Fruit fly (Drosophila melanogaster): ENCODE data around the gene CG15370.

DNA sequence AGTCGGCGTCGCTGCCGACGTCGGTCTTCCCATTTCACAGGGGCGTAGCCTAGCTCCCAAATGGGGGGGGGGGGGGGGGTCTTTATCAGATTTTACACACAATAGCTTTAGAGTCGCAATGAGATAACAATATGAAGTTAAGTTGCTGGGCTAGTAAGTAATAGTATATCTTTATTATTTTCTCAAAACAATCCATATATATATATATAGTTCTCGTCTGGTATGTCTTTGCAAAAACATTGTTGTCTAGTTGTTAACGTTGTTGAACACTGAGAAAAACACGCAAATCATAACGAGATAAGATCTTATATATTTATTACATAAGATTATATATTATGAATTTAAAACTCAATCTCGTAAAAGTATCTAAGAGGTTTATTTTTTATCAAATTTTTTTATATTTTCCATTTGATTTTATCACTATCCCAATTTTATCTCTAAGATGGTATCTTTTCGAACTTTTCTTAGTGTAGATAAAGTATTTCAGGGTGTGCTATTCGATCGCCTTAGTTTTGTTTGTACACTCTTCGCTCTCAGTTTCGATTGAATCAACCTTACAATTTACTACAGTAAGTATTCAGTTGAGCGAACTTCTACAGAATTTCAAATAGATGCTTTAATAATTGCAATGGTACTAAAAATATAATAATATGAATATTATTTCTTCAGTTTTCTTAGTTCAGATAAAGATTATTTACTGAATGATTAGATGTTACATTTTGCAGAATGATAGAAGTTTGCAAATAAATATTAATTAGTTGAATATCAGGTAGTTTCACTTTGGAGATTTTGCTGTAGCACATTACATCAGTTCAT lies 23.2 kb upstream of the CG15370 start:
- TF ChIP-seq cic (GFP tag; optimal IDR thresholded peaks at IDR 0.05), result peak; percentile 71
- TF ChIP-seq tj (GFP tag; optimal IDR thresholded peaks at IDR 0.05), result peak; percentile 80
- peak; percentile 65 for TF ChIP-seq CG1620 (GFP tag; optimal IDR thresholded peaks at IDR 0.05)
- peak; percentile 62 for TF ChIP-seq bab1 (GFP tag; optimal IDR thresholded peaks at IDR 0.05)
- peak; percentile 61 for TF ChIP-seq Crg-1 (GFP tag; optimal IDR thresholded peaks at IDR 0.05)
- no peak for TF ChIP-seq kay (GFP tag; ENCODE audit: borderline replicate concordance)
- peak; percentile 39 for TF ChIP-seq Hr96 (GFP tag; optimal IDR thresholded peaks at IDR 0.05)
- TF ChIP-seq Mnt (GFP tag; optimal IDR thresholded peaks at IDR 0.05), result peak; percentile 64
- TF ChIP-seq CG7101 (tag; optimal IDR thresholded peaks at IDR 0.05), result peak; percentile 95
- TF ChIP-seq cnc (optimal IDR thresholded peaks at IDR 0.05), result no peak
- peak; percentile 22 for TF ChIP-seq toe (GFP tag; optimal IDR thresholded peaks at IDR 0.05)
- peak; percentile 35 for TF ChIP-seq CG5204 (GFP tag; optimal IDR thresholded peaks at IDR 0.05)

All from whole organism, adult.